Fruit fly (Drosophila melanogaster): ENCODE data around the gene CG17600.

The CG17600 gene

dm6 chrX:22544660-22545059 is 29.7 kb downstream of the CG17600 start:
- no peak for TF ChIP-seq bab2 (GFP tag; optimal IDR thresholded peaks at IDR 0.05)
- TF ChIP-seq CTCF (GFP tag; optimal IDR thresholded peaks at IDR 0.05): peak; percentile 78
- peak; percentile 18 for TF ChIP-seq sens (GFP tag)

dm6 chrX:22546797-22547196 is 31.8 kb downstream of the CG17600 start, which contains the start of gene CG17601:
Gene CG17601 (plus strand): TSS chrX:22547097.
- TF ChIP-seq Kr (GFP tag; optimal IDR thresholded peaks at IDR 0.05): no peak
- TF ChIP-seq Sin3A (optimal IDR thresholded peaks at IDR 0.05): no peak
- no peak for TF ChIP-seq CG18599 (GFP tag; optimal IDR thresholded peaks at IDR 0.05)
- TF ChIP-seq schlank (tag; optimal IDR thresholded peaks at IDR 0.05): no peak

dm6 chrX:22570024-22570423 is 55.0 kb downstream of the CG17600 start:
- TF ChIP-seq CG2199 (GFP tag; IDR thresholded peaks at IDR 0.05): peak; percentile 97

dm6 chrX:22574362-22574761 is 59.4 kb downstream of the CG17600 start:
- TF ChIP-seq Ets65A (GFP tag) (peak; percentile 26), CG16815 (GFP tag; optimal IDR thresholded peaks at IDR 0.05) (no peak), CG2199 (GFP tag; IDR thresholded peaks at IDR 0.05) (peak; percentile 95)

- TF ChIP-seq Dad (GFP tag; optimal IDR thresholded peaks at IDR 0.05) (no peak), CG3163 (GFP tag; optimal IDR thresholded peaks at IDR 0.05) (no peak), Oli (tag; optimal IDR thresholded peaks at IDR 0.05) (no peak), CG6765 (GFP tag; optimal IDR thresholded peaks at IDR 0.05) (no peak), seq (GFP tag; IDR thresholded peaks at IDR 0.05) (no peak), CG12659 (GFP tag; optimal IDR thresholded peaks at IDR 0.05) (no peak), dati (GFP tag; IDR thresholded peaks at IDR 0.05) (no peak), stwl (tag; optimal IDR thresholded peaks at IDR 0.05) (peak; percentile 91)
Measured at dm6 chrX:22575082-22575481, 60.1 kb downstream of the CG17600 start.

- no peak for TF ChIP-seq Ssrp (tag; optimal IDR thresholded peaks at IDR 0.05)
- no peak for TF ChIP-seq BEAF-32 (GFP tag; optimal IDR thresholded peaks at IDR 0.05)
- no peak for TF ChIP-seq Hmr (GFP tag; optimal IDR thresholded peaks at IDR 0.05)
- no peak for TF ChIP-seq her (GFP tag; optimal IDR thresholded peaks at IDR 0.05)
- no peak for TF ChIP-seq Dad (GFP tag; optimal IDR thresholded peaks at IDR 0.05)
- no peak for TF ChIP-seq sqz (GFP tag; optimal IDR thresholded peaks at IDR 0.05)
- no peak for TF ChIP-seq Six4 (GFP tag; optimal IDR thresholded peaks at IDR 0.05)
- TF ChIP-seq CG13287 (GFP tag; IDR thresholded peaks at IDR 0.05; ENCODE audit: partially characterized antibody): no peak
- TF ChIP-seq CG2116 (GFP tag; optimal IDR thresholded peaks at IDR 0.05): no peak
- TF ChIP-seq CG10366 (GFP tag; IDR thresholded peaks at IDR 0.05): no peak
- TF ChIP-seq gsb (GFP tag; IDR thresholded peaks at IDR 0.05): no peak
- no peak for TF ChIP-seq CG7963 (GFP tag; IDR thresholded peaks at IDR 0.05; ENCODE audit: partially characterized antibody)
- peak; percentile 1 for TF ChIP-seq gfzf (GFP tag; optimal IDR thresholded peaks at IDR 0.05)
- no peak for TF ChIP-seq CG12769 (tag; optimal IDR thresholded peaks at IDR 0.05)
- TF ChIP-seq prd (optimal IDR thresholded peaks at IDR 0.05): no peak
- no peak for TF ChIP-seq prd (GFP tag; IDR thresholded peaks at IDR 0.05)
- TF ChIP-seq stwl (tag; optimal IDR thresholded peaks at IDR 0.05): peak; percentile 69
- no peak for TF ChIP-seq Bgb (GFP tag; IDR thresholded peaks at IDR 0.05; ENCODE audit: partially characterized antibody)
- no peak for TF ChIP-seq CG15514 (GFP tag; optimal IDR thresholded peaks at IDR 0.05)
- no peak for TF ChIP-seq mirr (GFP tag; optimal IDR thresholded peaks at IDR 0.05)
- TF ChIP-seq knrl (GFP tag; IDR thresholded peaks at IDR 0.05; ENCODE audit: partially characterized antibody): 0 out of 3 replicates have a peak, but pooled peaks have one; percentile 14
- no peak for TF ChIP-seq CG17361 (GFP tag; IDR thresholded peaks at IDR 0.05)
- no peak for TF ChIP-seq Nf-YC (tag; optimal IDR thresholded peaks at IDR 0.05)
- TF ChIP-seq ewg (GFP tag; optimal IDR thresholded peaks at IDR 0.05): no peak
- TF ChIP-seq CG34224 (GFP tag; IDR thresholded peaks at IDR 0.05; ENCODE audit: partially characterized antibody): no peak
- peak; percentile 84 for TF ChIP-seq CTCF (GFP tag; optimal IDR thresholded peaks at IDR 0.05)
- no peak for TF ChIP-seq D19B (GFP tag; optimal IDR thresholded peaks at IDR 0.05)
- TF ChIP-seq Eip74EF (GFP tag; optimal IDR thresholded peaks at IDR 0.05): no peak
Measured at dm6 chrX:22582909-22583308, 67.9 kb downstream of the CG17600 start.

All from whole organism, embryonic.